ENCODE assay signal across 2 worm cellular contexts in the genomic region with DNA sequence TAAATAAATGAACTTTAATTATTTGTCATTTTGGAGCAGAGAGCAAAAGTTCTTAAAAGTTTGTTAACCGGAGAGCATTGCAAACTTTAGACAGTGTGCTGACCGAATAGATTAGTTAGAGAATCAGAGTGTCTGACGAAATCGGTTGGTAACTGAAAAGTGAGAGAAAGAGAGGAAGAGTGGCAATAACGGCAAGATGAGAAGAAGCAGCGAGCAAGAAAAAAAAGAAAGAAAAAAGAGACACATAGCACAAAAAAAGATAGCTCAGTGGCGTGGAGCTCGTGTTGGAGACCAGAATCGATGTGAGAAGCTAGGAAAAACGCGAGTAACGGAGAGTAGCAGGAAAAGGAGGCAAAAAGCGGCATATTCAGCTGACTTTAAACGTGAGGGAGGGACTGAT.
TF ChIP-seq lines count a peak whose summit lies in the region.

No protein-coding gene starts in this region.

TF ChIP-seq in whole organism, L1 larva, 84 proteins besides CTCF, POLR2A, EP300 and RAD21 (continued from another document):
- peak; percentile 29 for TF ChIP-seq nhr-237 (tag; optimal IDR thresholded peaks at IDR 0.05; lab: Kevin White, UChicago)
- TF ChIP-seq mef-2 (tag; optimal IDR thresholded peaks at IDR 0.05; lab: Kevin White, UChicago): no peak
- TF ChIP-seq isw-1 (GFP tag; IDR thresholded peaks at IDR 0.05; lab: Robert Waterston, UW): peak; percentile 21; the same call in 1 of the 2 replicates
- no peak for TF ChIP-seq ama-1 (optimal IDR thresholded peaks at IDR 0.05; lab: Kevin White, UChicago)
- TF ChIP-seq nhr-20 (tag; optimal IDR thresholded peaks at IDR 0.05; lab: Kevin White, UChicago): peak; percentile 25
- peak in 1 of 2 experiments; percentile 83 for TF ChIP-seq lsy-2 (tag; optimal IDR thresholded peaks at IDR 0.05; lab: Kevin White, UChicago)
- peak; percentile 45 for TF ChIP-seq irx-1 (tag; optimal IDR thresholded peaks at IDR 0.05; lab: Kevin White, UChicago)
- TF ChIP-seq mep-1 (tag; optimal IDR thresholded peaks at IDR 0.05; lab: Kevin White, UChicago): peak; percentile 49
- peak in 1 of 2 experiments; percentile 34 for TF ChIP-seq mdl-1 (tag; optimal IDR thresholded peaks at IDR 0.05; lab: Kevin White, UChicago)
- no peak for TF ChIP-seq vab-15 (tag; optimal IDR thresholded peaks at IDR 0.05; lab: Kevin White, UChicago)
- peak; percentile 5 to 70 (median 33) for TF ChIP-seq ceh-82 (tag; optimal IDR thresholded peaks at IDR 0.05; lab: Kevin White, UChicago)
- TF ChIP-seq nhr-28 (tag; optimal IDR thresholded peaks at IDR 0.05; lab: Kevin White, UChicago): no peak
- peak in 1 of 2 experiments; percentile 51 for TF ChIP-seq lin-35 (GFP tag; optimal IDR thresholded peaks at IDR 0.05; lab: Kevin White, UChicago)

TF ChIP-seq in whole organism, L2 larva, 48 proteins besides CTCF, POLR2A, EP300 and RAD21 (continued from another document):
- TF ChIP-seq sma-9 (GFP tag; optimal IDR thresholded peaks at IDR 0.05; lab: Kevin White, UChicago) (peak; percentile 36), sma-9 (tag; optimal IDR thresholded peaks at IDR 0.05; lab: Kevin White, UChicago) (no peak), ZK546.5 (tag; optimal IDR thresholded peaks at IDR 0.05; lab: Kevin White, UChicago) (no peak), ztf-4 (tag; optimal IDR thresholded peaks at IDR 0.05; lab: Kevin White, UChicago) (peak; percentile 49), peb-1 (tag; optimal IDR thresholded peaks at IDR 0.05; lab: Kevin White, UChicago) (no peak), ceh-16 (tag; optimal IDR thresholded peaks at IDR 0.05; lab: Kevin White, UChicago) (no peak), F13H6.1 (tag; optimal IDR thresholded peaks at IDR 0.05; lab: Kevin White, UChicago) (peak; percentile 61), nhr-10 (tag; optimal IDR thresholded peaks at IDR 0.05; lab: Kevin White, UChicago) (no peak), aly-2 (tag; optimal IDR thresholded peaks at IDR 0.05; lab: Kevin White, UChicago) (no peak)
TF ChIP-seq in whole organism, L2 larva: peak in this region for 18.
